Worm (Caenorhabditis elegans): ENCODE data around the gene vha-2.

ce11 chrIII:9779080-9779479 lies 2.9 kb upstream of the vha-2 start:
- TF ChIP-seq dao-5 (tag; optimal IDR thresholded peaks at IDR 0.05) (no peak), him-1 (tag; optimal IDR thresholded peaks at IDR 0.05) (no peak), W03F9.2 (tag; optimal IDR thresholded peaks at IDR 0.05) (no peak)
